Fruit fly (Drosophila melanogaster) whole organism: ENCODE results near the gene CG42526.

Experiments used
- CG8478 ChIP-seq: fragments of >200 bp; optimal IDR thresholded peaks from 2 replicates; lab custom pipeline; 2018; ENCODE audit warnings: inconsistent platforms
- Dll ChIP-seq: fragments of >200 bp; optimal IDR thresholded peaks from 2 replicates; lab custom pipeline; 2017
- EcR ChIP-seq, 2 experiments: fragments of >200 bp; optimal IDR thresholded peaks; 2 replicates each; lab custom pipeline; 2017; ENCODE audit warnings: missing biosample characterization in 2 of 2, missing genetic modification characterization in 2 of 2, missing genetic modification reagents in 2 of 2
- pan ChIP-seq: fragments of >200 bp; optimal IDR thresholded peaks from 2 replicates; lab custom pipeline; 2017
- psq ChIP-seq: fragments of >200 bp; optimal IDR thresholded peaks from 2 replicates; lab custom pipeline; 2017
- usp ChIP-seq: fragments of >200 bp; optimal IDR thresholded peaks from 2 replicates; lab custom pipeline; 2017; ENCODE audit warnings: missing biosample characterization, missing genetic modification characterization, mixed read lengths

CG42526 gene

dm6 chr3L:9402157-9402890 lies 32.9 kb downstream of the CG42526 start, which contains the start of gene eIF4E1:
TSS of gene eIF4E1 (minus strand) at chr3L:9402460.
- TF ChIP-seq psq (lab: Kevin White, UChicago) = no peak
- no peak for TF ChIP-seq pan (lab: Kevin White, UChicago)
- TF ChIP-seq EcR (GFP tag; optimal IDR thresholded peaks at IDR 0.05; lab: Kevin White, UChicago) = no peak
- TF ChIP-seq Dll (lab: Kevin White, UChicago) = no peak
- TF ChIP-seq usp (GFP tag; lab: Kevin White, UChicago) = no peak
- TF ChIP-seq CG8478 (lab: Kevin White, UChicago) = no peak

DNA sequence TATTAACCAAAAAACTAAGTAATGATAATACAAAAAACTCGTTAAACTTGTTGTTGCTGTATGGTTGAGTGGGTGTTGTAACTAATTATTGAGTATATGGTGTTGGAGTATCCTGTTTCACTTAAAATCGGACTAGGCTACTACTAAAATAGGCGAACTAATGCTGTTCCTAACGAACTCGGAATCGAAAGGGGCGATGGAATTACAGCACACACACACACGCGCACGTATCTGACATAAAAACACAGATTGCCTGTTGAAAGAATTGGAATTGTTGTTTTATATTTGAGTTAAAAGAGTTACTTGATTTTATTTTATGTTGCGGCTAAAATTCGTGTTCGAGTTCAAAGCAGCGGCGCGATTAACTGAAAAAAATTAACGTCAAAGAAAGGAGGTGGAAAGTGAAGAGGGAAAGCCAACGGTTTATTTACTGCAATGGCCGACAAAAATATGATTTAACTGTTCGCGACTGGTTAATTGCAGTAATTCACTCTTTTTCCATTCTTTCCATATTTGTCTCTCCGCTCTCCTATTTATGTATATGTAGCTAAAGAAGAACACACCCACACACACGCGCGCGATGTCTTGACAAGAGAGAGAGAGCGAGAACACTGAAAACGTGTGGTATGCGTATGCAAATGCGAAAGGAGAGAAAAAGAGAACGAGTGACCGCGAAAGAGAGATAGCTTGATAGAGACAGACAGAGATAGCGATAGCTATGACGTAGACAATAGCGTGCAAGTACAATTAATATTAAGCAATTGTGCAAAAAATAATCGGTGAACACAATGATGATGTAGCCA lies 33.6 kb downstream of the CG42526 start:
- TF ChIP-seq psq (lab: Kevin White, UChicago) (no peak), usp (GFP tag; lab: Kevin White, UChicago) (no peak), pan (lab: Kevin White, UChicago) (no peak), EcR (GFP tag; optimal IDR thresholded peaks at IDR 0.05; lab: Kevin White, UChicago) (no peak), Dll (lab: Kevin White, UChicago) (no peak), CG8478 (lab: Kevin White, UChicago) (peak; percentile 48)

DNA sequence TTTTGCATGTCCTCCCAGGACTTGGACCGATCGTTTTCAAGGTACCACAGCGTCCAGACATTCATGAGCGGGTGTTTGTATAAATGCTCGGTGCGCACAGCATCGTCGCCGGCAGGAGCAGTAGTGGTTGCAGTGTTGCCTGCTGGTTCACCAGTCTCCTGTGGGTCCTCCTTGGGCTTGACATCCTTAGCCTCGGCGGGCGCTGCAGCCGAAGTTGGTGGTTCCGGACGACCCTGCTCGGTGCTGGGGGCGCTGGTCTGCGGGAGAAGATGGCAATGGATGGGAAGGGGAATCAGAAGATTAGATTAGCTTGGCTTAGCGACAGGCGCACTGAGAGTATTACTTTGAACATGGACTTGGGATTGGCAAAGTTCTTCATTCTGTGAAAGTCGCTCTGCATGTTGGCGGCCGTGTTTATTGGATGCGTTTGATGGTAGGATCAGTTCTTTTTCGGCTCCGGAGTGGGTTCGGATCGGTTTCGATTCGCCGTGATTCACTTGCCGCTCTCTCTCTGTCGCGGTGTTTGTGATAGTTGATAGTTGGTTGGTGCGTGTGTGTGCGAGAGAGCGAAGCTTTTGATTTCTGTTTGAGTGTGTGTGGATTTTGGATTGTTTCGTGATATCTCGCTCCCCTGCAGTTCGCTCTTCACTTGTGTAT lies 34.4 kb downstream of the CG42526 start:
- no peak for TF ChIP-seq Dll (lab: Kevin White, UChicago)
- no peak for TF ChIP-seq psq (lab: Kevin White, UChicago)
- no peak for TF ChIP-seq usp (GFP tag; lab: Kevin White, UChicago)
- TF ChIP-seq EcR (GFP tag; optimal IDR thresholded peaks at IDR 0.05; lab: Kevin White, UChicago) = no peak
- no peak for TF ChIP-seq pan (lab: Kevin White, UChicago)
- no peak for TF ChIP-seq CG8478 (lab: Kevin White, UChicago)

dm6 chr3L:9399855-9400254 lies 35.3 kb downstream of the CG42526 start:
- TF ChIP-seq usp (GFP tag; lab: Kevin White, UChicago) = no peak
- no peak for TF ChIP-seq EcR (GFP tag; optimal IDR thresholded peaks at IDR 0.05; lab: Kevin White, UChicago)
- TF ChIP-seq CG8478 (lab: Kevin White, UChicago) = no peak
- TF ChIP-seq Dll (lab: Kevin White, UChicago) = no peak
- TF ChIP-seq psq (lab: Kevin White, UChicago) = no peak
- no peak for TF ChIP-seq pan (lab: Kevin White, UChicago)

- TF ChIP-seq psq (lab: Kevin White, UChicago) = no peak
- no peak for TF ChIP-seq usp (GFP tag; lab: Kevin White, UChicago)
- TF ChIP-seq Dll (lab: Kevin White, UChicago) = no peak
- no peak for TF ChIP-seq pan (lab: Kevin White, UChicago)
- TF ChIP-seq CG8478 (lab: Kevin White, UChicago) = no peak
- no peak for TF ChIP-seq EcR (GFP tag; optimal IDR thresholded peaks at IDR 0.05; lab: Kevin White, UChicago)
These were observed 36.0 kb downstream of the CG42526 start, which contains the start of gene CG4080 for dm6 chr3L:9399013-9399750. TSS of gene CG4080 (minus strand) at chr3L:9399227.

dm6 chr3L:9398435-9398981 lies 36.7 kb downstream of the CG42526 start:
- no peak for TF ChIP-seq Dll (lab: Kevin White, UChicago)
- peak in 1 of 2 experiments; percentile 56 for TF ChIP-seq EcR (GFP tag; optimal IDR thresholded peaks at IDR 0.05; lab: Kevin White, UChicago)

DNA sequence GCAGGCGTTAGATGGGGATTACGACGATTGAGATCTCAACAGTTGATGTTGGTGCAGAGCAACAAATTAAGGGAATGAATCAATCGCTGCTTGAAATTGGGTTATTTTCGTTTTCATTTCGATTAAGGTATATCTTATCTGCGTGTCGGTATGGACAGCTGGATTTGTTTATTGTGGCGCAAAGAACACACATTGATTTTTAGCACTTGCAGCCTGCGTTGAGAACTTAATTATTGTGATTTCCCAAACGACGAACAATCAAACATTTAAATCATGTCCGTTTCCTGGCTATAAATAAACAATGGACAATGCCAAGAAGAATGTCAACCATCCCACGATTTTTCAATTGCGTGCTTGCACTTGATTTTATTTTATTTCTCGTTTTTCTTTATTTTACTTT lies 37.2 kb downstream of the CG42526 start:
- TF ChIP-seq pan (lab: Kevin White, UChicago) = no peak
- no peak for TF ChIP-seq EcR (GFP tag; optimal IDR thresholded peaks at IDR 0.05; lab: Kevin White, UChicago)
- no peak for TF ChIP-seq psq (lab: Kevin White, UChicago)
- no peak for TF ChIP-seq Dll (lab: Kevin White, UChicago)
- TF ChIP-seq usp (GFP tag; lab: Kevin White, UChicago) = no peak
- TF ChIP-seq CG8478 (lab: Kevin White, UChicago) = no peak

DNA sequence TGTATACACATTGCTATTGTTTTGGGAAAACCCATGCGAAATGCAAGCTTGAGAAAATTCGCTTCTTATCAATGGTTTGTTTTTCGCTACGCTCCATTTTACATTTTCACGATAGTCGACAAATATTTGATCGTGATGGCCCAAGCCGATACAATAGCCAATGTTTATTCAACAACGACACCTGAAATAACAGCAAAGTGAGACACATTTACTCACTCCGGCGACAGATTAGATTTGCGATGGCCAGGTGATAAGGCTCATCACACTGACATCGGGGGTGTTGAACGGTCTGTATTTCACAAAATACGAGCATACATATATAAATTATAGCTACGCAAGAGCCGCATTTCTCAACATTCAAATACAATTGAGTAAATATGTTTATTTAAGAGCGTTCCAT lies 38.0 kb downstream of the CG42526 start:
- no peak for TF ChIP-seq EcR (GFP tag; optimal IDR thresholded peaks at IDR 0.05; lab: Kevin White, UChicago)
- no peak for TF ChIP-seq psq (lab: Kevin White, UChicago)
- no peak for TF ChIP-seq usp (GFP tag; lab: Kevin White, UChicago)

DNA sequence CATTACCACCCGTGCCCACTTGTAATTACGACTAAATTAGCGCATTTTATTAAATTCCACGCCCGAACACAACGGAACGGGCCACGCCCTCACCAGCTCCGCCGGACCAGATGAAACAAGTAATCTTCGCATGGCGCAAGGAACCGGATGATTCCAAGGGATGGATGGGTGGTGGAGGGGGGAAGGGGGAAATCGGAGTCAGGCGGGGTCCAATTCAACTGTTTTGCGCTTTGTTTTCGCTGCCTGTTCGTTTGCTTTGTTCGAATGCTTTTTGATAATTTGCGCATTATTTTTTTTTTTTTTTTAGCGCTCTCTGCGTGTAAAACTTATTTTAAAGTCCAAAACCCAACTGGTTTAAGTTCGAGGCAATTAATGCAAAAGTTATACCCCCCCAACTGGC lies 38.5 kb downstream of the CG42526 start:
- TF ChIP-seq usp (GFP tag; lab: Kevin White, UChicago) (no peak), psq (lab: Kevin White, UChicago) (no peak), CG8478 (lab: Kevin White, UChicago) (no peak), pan (lab: Kevin White, UChicago) (no peak), EcR (GFP tag; optimal IDR thresholded peaks at IDR 0.05; lab: Kevin White, UChicago) (no peak), Dll (lab: Kevin White, UChicago) (no peak)

- TF ChIP-seq usp (GFP tag; lab: Kevin White, UChicago) (no peak), psq (lab: Kevin White, UChicago) (no peak), Dll (lab: Kevin White, UChicago) (no peak), pan (lab: Kevin White, UChicago) (no peak), EcR (GFP tag; optimal IDR thresholded peaks at IDR 0.05; lab: Kevin White, UChicago) (no peak), CG8478 (lab: Kevin White, UChicago) (no peak)
These were observed 39.2 kb downstream of the CG42526 start for dm6 chr3L:9396038-9396437.
